Fruit fly (Drosophila melanogaster) whole organism, embryonic: Measurements from ENCODE around the gene CG12784.

Experiments
- Atf6 ChIP-seq: fragments of 200-800 bp; sonication (Bioruptor generic); IDR thresholded peaks from 2 replicates; pipeline ENCODE4 v1.3.6; 2022; ENCODE audit warnings: missing biosample characterization, missing genetic modification characterization
- CG10267 ChIP-seq: fragments of 200-800 bp; sonication (Bioruptor generic); optimal IDR thresholded peaks from 2 replicates; lab custom pipeline; 2018; ENCODE audit warnings: missing biosample characterization, mild to moderate bottlenecking, missing genetic modification characterization, moderate library complexity
- CG11456 ChIP-seq: fragments of 200-800 bp; sonication (Bioruptor generic); IDR thresholded peaks from 3 replicates; pipeline ENCODE4 v1.3.6; 2022; ENCODE audit warnings: missing biosample characterization, missing genetic modification characterization
- CG11504 ChIP-seq: fragments of 200-800 bp; sonication (Bioruptor generic); optimal IDR thresholded peaks from 3 replicates; lab custom pipeline; 2019; ENCODE audit warnings: missing biosample characterization, mild to moderate bottlenecking, missing genetic modification characterization, moderate library complexity
- CG12391 ChIP-seq: fragments of 200-800 bp; sonication (Bioruptor generic); optimal IDR thresholded peaks from 3 replicates; lab custom pipeline; 2018; ENCODE audit warnings: missing biosample characterization, mild to moderate bottlenecking, missing genetic modification characterization, moderate library complexity
- CG12769 ChIP-seq: fragments of 200-800 bp; sonication (Bioruptor generic); optimal IDR thresholded peaks from 2 replicates; lab custom pipeline; 2019; ENCODE audit warnings: missing biosample characterization, mild to moderate bottlenecking, missing genetic modification characterization, moderate library complexity
- CG13296 ChIP-seq: fragments of 200-800 bp; sonication (Bioruptor generic); optimal IDR thresholded peaks from 3 replicates; lab custom pipeline; 2018; ENCODE audit warnings: missing biosample characterization, mild to moderate bottlenecking, missing genetic modification characterization
- CG15073 ChIP-seq: fragments of 200-800 bp; sonication (Bioruptor generic); optimal IDR thresholded peaks from 2 replicates; lab custom pipeline; 2016; ENCODE audit warnings: missing biosample characterization, missing genetic modification characterization
- CG15479 ChIP-seq: fragments of 200-800 bp; sonication (Bioruptor generic); optimal IDR thresholded peaks from 3 replicates; lab custom pipeline; 2019; ENCODE audit warnings: missing biosample characterization, mild to moderate bottlenecking, missing genetic modification characterization, moderate library complexity
- CG15696 ChIP-seq: fragments of 200-800 bp; sonication (Bioruptor generic); optimal IDR thresholded peaks from 2 replicates; lab custom pipeline; 2019; ENCODE audit warnings: missing biosample characterization, mild to moderate bottlenecking, missing genetic modification characterization, moderate library complexity
- CG1603 ChIP-seq: fragments of 200-800 bp; sonication (Bioruptor generic); optimal IDR thresholded peaks from 2 replicates; lab custom pipeline; 2019; ENCODE audit warnings: missing biosample characterization, mild to moderate bottlenecking, missing genetic modification characterization, moderate library complexity
- CG17361 ChIP-seq: fragments of 200-800 bp; sonication (Bioruptor generic); IDR thresholded peaks from 3 replicates; pipeline ENCODE4 v1.3.6; 2022; ENCODE audit warnings: missing biosample characterization, missing genetic modification characterization
- CG18262 ChIP-seq: fragments of 200-800 bp; optimal IDR thresholded peaks from 3 replicates; lab custom pipeline; 2019; ENCODE audit warnings: missing biosample characterization, mild to moderate bottlenecking, missing genetic modification characterization, moderate library complexity
- CG18764 ChIP-seq: fragments of 200-800 bp; sonication (Bioruptor generic); optimal IDR thresholded peaks from 3 replicates; lab custom pipeline; 2016; ENCODE audit warnings: missing biosample characterization, missing genetic modification characterization
- CG30020 ChIP-seq: fragments of 200-800 bp; optimal IDR thresholded peaks from 2 replicates; lab custom pipeline; 2019; ENCODE audit warnings: missing biosample characterization, mild to moderate bottlenecking, missing genetic modification characterization, moderate library complexity
- CG30403 ChIP-seq: fragments of 200-800 bp; sonication (Bioruptor generic); optimal IDR thresholded peaks from 3 replicates; lab custom pipeline; 2016; ENCODE audit warnings: missing biosample characterization, missing genetic modification characterization
- CG3726 ChIP-seq: fragments of 200-800 bp; sonication (Bioruptor generic); IDR thresholded peaks from 3 replicates; pipeline ENCODE4, ENCODE4 v1.3.6; 2022; ENCODE audit warnings: missing biosample characterization, missing genetic modification characterization
- CG3838 ChIP-seq: fragments of 200-800 bp; sonication (Bioruptor generic); optimal IDR thresholded peaks from 3 replicates; lab custom pipeline; 2016; ENCODE audit warnings: missing biosample characterization, missing genetic modification characterization
- CG5180 ChIP-seq: fragments of 200-800 bp; sonication (Bioruptor generic); optimal IDR thresholded peaks from 3 replicates; lab custom pipeline; 2017; ENCODE audit warnings: missing biosample characterization, missing genetic modification characterization, mild to moderate bottlenecking, moderate library complexity, missing genetic modification reagents
- CG6175 ChIP-seq: fragments of 200-800 bp; sonication (Bioruptor generic); IDR thresholded peaks from 3 replicates; pipeline ENCODE4 v1.3.6; 2022; ENCODE audit warnings: missing biosample characterization, missing genetic modification characterization
- CG6854 ChIP-seq: fragments of 200-800 bp; sonication (Bioruptor generic); optimal IDR thresholded peaks from 3 replicates; lab custom pipeline; 2017; ENCODE audit warnings: missing biosample characterization, mild to moderate bottlenecking, missing genetic modification characterization
- CG7745 ChIP-seq: fragments of 200-800 bp; sonication (Bioruptor generic); optimal IDR thresholded peaks from 2 replicates; lab custom pipeline; 2018; ENCODE audit warnings: missing biosample characterization, mild to moderate bottlenecking, missing genetic modification characterization, moderate library complexity
- CG8089 ChIP-seq: fragments of 200-800 bp; sonication (Bioruptor generic); optimal IDR thresholded peaks from 3 replicates; lab custom pipeline; 2016; ENCODE audit warnings: missing biosample characterization, missing genetic modification characterization
- CG8765 ChIP-seq: fragments of 200-800 bp; sonication (Bioruptor generic); IDR thresholded peaks from 2 replicates; pipeline ENCODE4 v1.3.6; 2022; ENCODE audit warnings: missing biosample characterization, missing genetic modification characterization
- CG9817 ChIP-seq: fragments of 200-800 bp; sonication (Bioruptor generic); optimal IDR thresholded peaks from 2 replicates; lab custom pipeline; 2018; ENCODE audit warnings: missing biosample characterization, mild to moderate bottlenecking, missing genetic modification characterization, moderate library complexity
- CTCF ChIP-seq: fragments of 200-800 bp; sonication (Bioruptor generic); optimal IDR thresholded peaks from 2 replicates; lab custom pipeline; 2017; ENCODE audit warnings: missing biosample characterization, mild to moderate bottlenecking, missing genetic modification characterization, moderate library complexity
- Camta ChIP-seq: fragments of 200-800 bp; sonication (Bioruptor generic); optimal IDR thresholded peaks from 2 replicates; lab custom pipeline; 2016; ENCODE audit warnings: missing biosample characterization, missing genetic modification characterization
- CrebB ChIP-seq: fragments of 200-800 bp; sonication (Bioruptor generic); optimal IDR thresholded peaks from 3 replicates; lab custom pipeline; 2018; ENCODE audit warnings: missing biosample characterization, mild to moderate bottlenecking, missing genetic modification characterization
- Dfd ChIP-seq, 2 experiments: fragments of >200 bp; optimal IDR thresholded peaks; 2 replicates each; lab custom pipeline; 2017; ENCODE audit warnings: missing biosample characterization in 2 of 2, missing genetic modification characterization in 2 of 2
- MTF-1 ChIP-seq: fragments of 200-800 bp; sonication (Bioruptor generic); optimal IDR thresholded peaks from 2 replicates; lab custom pipeline; 2018; ENCODE audit warnings: missing biosample characterization, mild to moderate bottlenecking, missing genetic modification characterization, borderline replicate concordance
- NfI ChIP-seq: fragments of 200-800 bp; sonication (Bioruptor generic); optimal IDR thresholded peaks from 3 replicates; lab custom pipeline; 2018; ENCODE audit warnings: missing biosample characterization, mild to moderate bottlenecking, missing genetic modification characterization, moderate library complexity
- Sin3A ChIP-seq: fragments of >200 bp; optimal IDR thresholded peaks from 2 replicates; lab custom pipeline; 2018
- Spps ChIP-seq: fragments of 200-800 bp; sonication (Bioruptor generic); optimal IDR thresholded peaks from 2 replicates; lab custom pipeline; 2018; ENCODE audit warnings: missing biosample characterization, mild to moderate bottlenecking, missing genetic modification characterization
- Trl ChIP-seq, 3 experiments: fragments of >200 bp in 2 of 3; fragments of 200-800 bp in 1 of 3; sonication (Bioruptor generic) in 1 of 3; optimal IDR thresholded peaks; 2 replicates in 1 of 3; 3 replicates in 2 of 3; lab custom pipeline; 2016 to 2017; ENCODE audit warnings: missing biosample characterization in 1 of 3, missing genetic modification characterization in 1 of 3
- aop ChIP-seq: fragments of 200-800 bp; sonication (Bioruptor generic); IDR thresholded peaks from 2 replicates; pipeline ENCODE4 v1.3.6; 2022; ENCODE audit warnings: missing biosample characterization, missing genetic modification characterization
- az2 ChIP-seq: fragments of 200-800 bp; sonication (Bioruptor generic); optimal IDR thresholded peaks from 3 replicates; lab custom pipeline; 2016; ENCODE audit warnings: missing biosample characterization, missing genetic modification characterization
- cad ChIP-seq: fragments of >200 bp; optimal IDR thresholded peaks from 2 replicates; lab custom pipeline; 2017; ENCODE audit warnings: missing biosample characterization, missing genetic modification characterization
- chm ChIP-seq: fragments of 200-800 bp; sonication (Bioruptor generic); IDR thresholded peaks from 2 replicates; pipeline ENCODE4 v1.3.6; 2022; ENCODE audit warnings: missing biosample characterization, missing genetic modification characterization
- crc ChIP-seq: fragments of 200-800 bp; sonication (Bioruptor generic); optimal IDR thresholded peaks from 2 replicates; lab custom pipeline; 2016; ENCODE audit warnings: missing biosample characterization, missing genetic modification characterization
- croc ChIP-seq: fragments of 200-800 bp; sonication (Bioruptor generic); conservative IDR thresholded peaks from 3 replicates; pipeline ENCODE4 v1.3.6; 2022; ENCODE audit warnings: missing biosample characterization, missing genetic modification characterization
- danr ChIP-seq: fragments of 200-800 bp; sonication (Bioruptor generic); IDR thresholded peaks from 2 replicates; pipeline ENCODE4 v1.3.6; 2022; ENCODE audit warnings: missing biosample characterization, missing genetic modification characterization
- dpn ChIP-seq, 2 experiments: fragments of 200-800 bp; sonication (Bioruptor generic); optimal IDR thresholded peaks; 3 replicates each; lab custom pipeline; 2016; ENCODE audit warnings: missing biosample characterization in 2 of 2, missing genetic modification characterization in 2 of 2
- eve ChIP-seq, 2 experiments: fragments of >200 bp; optimal IDR thresholded peaks; 2 replicates each; lab custom pipeline; 2017; ENCODE audit warnings: missing biosample characterization in 2 of 2, missing genetic modification characterization in 2 of 2
- kni ChIP-seq: fragments of 200-800 bp; sonication (Bioruptor generic); optimal IDR thresholded peaks from 3 replicates; lab custom pipeline; 2017; ENCODE audit warnings: mild to moderate bottlenecking, missing biosample characterization, missing genetic modification reagents, missing genetic modification characterization
- lilli ChIP-seq: fragments of 200-800 bp; sonication (Bioruptor generic); optimal IDR thresholded peaks from 3 replicates; lab custom pipeline; 2016; ENCODE audit warnings: missing biosample characterization, missing genetic modification characterization
- pita ChIP-seq: fragments of 200-800 bp; sonication (Bioruptor generic); optimal IDR thresholded peaks from 2 replicates; lab custom pipeline; 2017; ENCODE audit warnings: missing biosample characterization, mild to moderate bottlenecking, missing genetic modification characterization
- sc ChIP-seq, 3 experiments: fragments of >200 bp in 2 of 3; fragments of 200-800 bp in 1 of 3; sonication (Bioruptor generic) in 1 of 3; optimal IDR thresholded peaks; 2 replicates in 2 of 3; 3 replicates in 1 of 3; lab custom pipeline; 2017; ENCODE audit warnings: mild to moderate bottlenecking in 1 of 3, missing biosample characterization in 1 of 3, missing genetic modification characterization in 1 of 3, missing genetic modification reagents in 1 of 3
- sens ChIP-seq: fragments of 200-800 bp; sonication (Bioruptor generic); peaks from one replicate; lab custom pipeline; 2016; ENCODE audit warnings: missing biosample characterization, missing genetic modification characterization
- so ChIP-seq: fragments of 200-800 bp; sonication (Bioruptor generic); IDR thresholded peaks from 3 replicates; pipeline ENCODE4 v1.3.6; 2022; ENCODE audit warnings: missing biosample characterization, missing genetic modification characterization
- tna ChIP-seq: fragments of 200-800 bp; sonication (Bioruptor generic); IDR thresholded peaks from 2 replicates; pipeline ENCODE4 v1.3.6; 2022; ENCODE audit warnings: missing biosample characterization, missing genetic modification characterization; ENCODE audit not compliant: partially characterized antibody
- trem ChIP-seq: fragments of 200-800 bp; optimal IDR thresholded peaks from 3 replicates; lab custom pipeline; 2019; ENCODE audit warnings: missing biosample characterization, mild to moderate bottlenecking, missing genetic modification characterization, moderate library complexity

Gene CG12784

DNA sequence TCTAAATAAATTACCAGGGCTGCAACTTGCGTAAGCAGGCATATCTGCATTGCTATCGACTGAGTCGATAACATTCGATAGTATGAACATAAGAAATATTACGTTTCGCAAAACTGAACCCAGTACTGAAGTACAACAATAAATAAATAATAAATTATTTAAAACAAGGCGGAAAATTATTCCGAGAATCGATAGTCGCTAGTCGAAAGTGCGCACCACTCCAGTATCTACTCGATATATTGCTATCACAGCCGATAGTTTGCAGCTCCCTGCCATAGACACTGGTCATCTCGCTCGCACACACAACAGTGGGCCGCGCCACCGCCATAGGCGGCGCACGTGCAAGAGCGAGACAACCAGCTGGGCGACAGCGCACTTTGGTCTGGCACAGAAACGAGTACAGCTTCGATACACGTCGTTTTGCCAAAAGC is 30.5 kb downstream of the CG12784 start, which contains the start of gene nsl1 (continued):
- TF ChIP-seq NfI (GFP tag; lab: Kevin White, UChicago), result peak; percentile 42
- peak; percentile 80 for TF ChIP-seq Sin3A (lab: Kevin White, UChicago)
- no peak for TF ChIP-seq CG5180
- no peak for TF ChIP-seq pita
- peak; percentile 96 for TF ChIP-seq trem (tag; lab: Kevin White, UChicago)
- TF ChIP-seq danr, result no peak
- no peak for TF ChIP-seq CG11504 (tag; lab: Kevin White, UChicago)
- TF ChIP-seq CTCF (GFP tag; lab: Kevin White, UChicago), result peak; percentile 47
- TF ChIP-seq eve (GFP tag; optimal IDR thresholded peaks at IDR 0.05; lab: Kevin White, UChicago), result no peak
- peak; percentile 94 for TF ChIP-seq tna (GFP tag; lab: Robert Waterston, UW)
- TF ChIP-seq CG11456 (GFP tag; lab: Robert Waterston, UW), result peak; percentile 32; the same call in 1 of the 3 replicates
- TF ChIP-seq lilli, result peak; percentile 43
- peak; percentile 58 for TF ChIP-seq CG1603 (tag; lab: Kevin White, UChicago)
- TF ChIP-seq Atf6 (GFP tag; lab: Robert Waterston, UW), result no peak
- TF ChIP-seq az2, result no peak
- no peak for TF ChIP-seq CG8089
- no peak for TF ChIP-seq CG15073
- peak; percentile 46 for TF ChIP-seq kni
- no peak for TF ChIP-seq CG3726 (GFP tag; lab: Robert Waterston, UW)
- TF ChIP-seq CG9817, result peak; percentile 13
- TF ChIP-seq CG7745, result no peak
- no peak for TF ChIP-seq Dfd (GFP tag; optimal IDR thresholded peaks at IDR 0.05; lab: Kevin White, UChicago)
- no peak for TF ChIP-seq CrebB (tag; lab: Kevin White, UChicago)
- TF ChIP-seq CG30403 (GFP tag; lab: Kevin White, UChicago), result peak; percentile 43
- no peak for TF ChIP-seq Trl (optimal IDR thresholded peaks at IDR 0.05; lab: Kevin White, UChicago)
- TF ChIP-seq Trl (GFP tag; optimal IDR thresholded peaks at IDR 0.05; lab: Kevin White, UChicago), result no peak
- TF ChIP-seq so (GFP tag; lab: Robert Waterston, UW), result no peak
- TF ChIP-seq CG13296 (GFP tag; lab: Kevin White, UChicago), result no peak
- no peak for TF ChIP-seq Camta
- peak; percentile 74 for TF ChIP-seq sens (GFP tag; lab: Kevin White, UChicago)
- peak in 1 of 2 experiments; percentile 37 for TF ChIP-seq dpn (GFP tag; optimal IDR thresholded peaks at IDR 0.05; lab: Kevin White, UChicago)
- no peak for TF ChIP-seq cad (GFP tag; lab: Kevin White, UChicago)
- TF ChIP-seq croc (GFP tag; lab: Robert Waterston, UW), result no peak
- peak; percentile 23 for TF ChIP-seq CG18764 (GFP tag; lab: Kevin White, UChicago)
- no peak for TF ChIP-seq CG15696 (tag; lab: Kevin White, UChicago)
- no peak for TF ChIP-seq Spps (tag; lab: Kevin White, UChicago)
- TF ChIP-seq sc (optimal IDR thresholded peaks at IDR 0.05; lab: Kevin White, UChicago), result no peak
- TF ChIP-seq sc (GFP tag; optimal IDR thresholded peaks at IDR 0.05; lab: Kevin White, UChicago), result no peak
- TF ChIP-seq CG10267 (tag; lab: Kevin White, UChicago), result peak; percentile 74
- peak; percentile 54 for TF ChIP-seq CG12391
- TF ChIP-seq CG18262 (tag; lab: Kevin White, UChicago), result peak; percentile 37
- TF ChIP-seq CG8765 (GFP tag; lab: Robert Waterston, UW), result peak; percentile 69
- no peak for TF ChIP-seq MTF-1 (GFP tag; lab: Kevin White, UChicago)
- no peak for TF ChIP-seq CG6854 (GFP tag; lab: Kevin White, UChicago)
- TF ChIP-seq CG17361 (GFP tag; lab: Robert Waterston, UW), result peak; percentile 44; the same call in 2 of the 3 replicates
- no peak for TF ChIP-seq crc (GFP tag; lab: Kevin White, UChicago)
- no peak for TF ChIP-seq CG15479 (GFP tag; lab: Kevin White, UChicago)
- TF ChIP-seq chm, result no peak; the same call in 1 of the 2 replicates
- TF ChIP-seq CG12769 (tag; lab: Kevin White, UChicago), result no peak
- peak; percentile 69 for TF ChIP-seq CG30020 (tag; lab: Kevin White, UChicago)
- TF ChIP-seq CG3838 (GFP tag; lab: Kevin White, UChicago), result no peak
- peak; percentile 19; the same call in 1 of the 2 replicates for TF ChIP-seq aop (GFP tag; lab: Robert Waterston, UW)
- no peak for TF ChIP-seq CG6175 (GFP tag; lab: Robert Waterston, UW)
